Fruit fly (Drosophila melanogaster) whole organism, embryonic: Measurements from ENCODE around the gene CG32720.
A peak's percentile ranks its signal among the peaks of the same experiment; 100 is the strongest.

ENCODE experiments used
- BEAF-32 ChIP-seq: fragments of 200-800 bp; sonication (Bioruptor generic); optimal IDR thresholded peaks from 3 replicates; lab custom pipeline; 2017; ENCODE audit warnings: missing biosample characterization, missing genetic modification characterization, mild to moderate bottlenecking, moderate library complexity, missing genetic modification reagents
- CG10654 ChIP-seq: fragments of 200-800 bp; sonication (Bioruptor generic); optimal IDR thresholded peaks from 2 replicates; lab custom pipeline; 2016; ENCODE audit warnings: missing biosample characterization, missing genetic modification characterization
- CG12391 ChIP-seq: fragments of 200-800 bp; sonication (Bioruptor generic); optimal IDR thresholded peaks from 3 replicates; lab custom pipeline; 2018; ENCODE audit warnings: missing biosample characterization, mild to moderate bottlenecking, missing genetic modification characterization, moderate library complexity
- CG12659 ChIP-seq: fragments of 200-800 bp; sonication (Bioruptor generic); optimal IDR thresholded peaks from 3 replicates; lab custom pipeline; 2017; ENCODE audit warnings: mild to moderate bottlenecking, missing biosample characterization, missing genetic modification reagents, missing genetic modification characterization
- CG15601 ChIP-seq: fragments of 200-800 bp; sonication (Bioruptor generic); optimal IDR thresholded peaks from 3 replicates; lab custom pipeline; 2019; ENCODE audit warnings: missing biosample characterization, mild to moderate bottlenecking, missing genetic modification characterization, moderate library complexity
- CG15696 ChIP-seq: fragments of 200-800 bp; sonication (Bioruptor generic); optimal IDR thresholded peaks from 2 replicates; lab custom pipeline; 2019; ENCODE audit warnings: missing biosample characterization, mild to moderate bottlenecking, missing genetic modification characterization, moderate library complexity
- CG1647 ChIP-seq: fragments of 200-800 bp; sonication (Bioruptor generic); optimal IDR thresholded peaks from 3 replicates; lab custom pipeline; 2016; ENCODE audit warnings: missing biosample characterization, missing genetic modification characterization
- CG17328 ChIP-seq: fragments of 200-800 bp; sonication (Bioruptor generic); IDR thresholded peaks from 2 replicates; pipeline ENCODE4 v1.3.6; 2022; ENCODE audit warnings: missing biosample characterization, missing genetic modification characterization
- CG18011 ChIP-seq: fragments of 200-800 bp; sonication (Bioruptor generic); optimal IDR thresholded peaks from 2 replicates; lab custom pipeline; 2017; ENCODE audit warnings: missing biosample characterization, missing genetic modification characterization, mild to moderate bottlenecking, moderate library complexity, missing genotype
- CG18619 ChIP-seq: fragments of 200-800 bp; sonication (Bioruptor generic); optimal IDR thresholded peaks from 3 replicates; lab custom pipeline; 2017; ENCODE audit warnings: missing biosample characterization, mild to moderate bottlenecking, missing genetic modification characterization
- CG31388 ChIP-seq: fragments of 200-800 bp; sonication (Bioruptor generic); optimal IDR thresholded peaks from 2 replicates; lab custom pipeline; 2016; ENCODE audit warnings: missing biosample characterization, missing genetic modification characterization
- CG34376 ChIP-seq: fragments of 200-800 bp; sonication (Bioruptor generic); optimal IDR thresholded peaks from 2 replicates; lab custom pipeline; 2018; ENCODE audit warnings: missing biosample characterization, mild to moderate bottlenecking, missing genetic modification characterization
- CG3995 ChIP-seq: fragments of 200-800 bp; sonication (Bioruptor generic); optimal IDR thresholded peaks from 3 replicates; lab custom pipeline; 2016; ENCODE audit warnings: missing biosample characterization, missing genetic modification characterization
- CG6254 ChIP-seq: fragments of 200-800 bp; sonication (Bioruptor generic); optimal IDR thresholded peaks from 3 replicates; lab custom pipeline; 2017; ENCODE audit warnings: mild to moderate bottlenecking, missing biosample characterization, missing genetic modification reagents, missing genetic modification characterization
- CG7271 ChIP-seq: fragments of 200-800 bp; sonication (Bioruptor generic); optimal IDR thresholded peaks from 2 replicates; lab custom pipeline; 2018; ENCODE audit warnings: missing biosample characterization, mild to moderate bottlenecking, missing genetic modification characterization, moderate library complexity
- CG9437 ChIP-seq: fragments of 200-800 bp; sonication (Bioruptor generic); optimal IDR thresholded peaks from 2 replicates; lab custom pipeline; 2018; ENCODE audit warnings: missing biosample characterization, mild to moderate bottlenecking, missing genetic modification characterization
- CG9876 ChIP-seq: fragments of 200-800 bp; sonication (Bioruptor generic); optimal IDR thresholded peaks from 2 replicates; lab custom pipeline; 2016; ENCODE audit warnings: missing biosample characterization, missing genetic modification characterization
- Camta ChIP-seq: fragments of 200-800 bp; sonication (Bioruptor generic); optimal IDR thresholded peaks from 2 replicates; lab custom pipeline; 2016; ENCODE audit warnings: missing biosample characterization, missing genetic modification characterization
- Doc2 ChIP-seq: fragments of 200-800 bp; sonication (Bioruptor generic); IDR thresholded peaks from 2 replicates; pipeline ENCODE4 v1.3.6; 2022; ENCODE audit warnings: missing biosample characterization, missing genetic modification characterization
- HmgD ChIP-seq: fragments of 200-800 bp; sonication (Bioruptor generic); optimal IDR thresholded peaks from 3 replicates; lab custom pipeline; 2016; ENCODE audit warnings: missing biosample characterization, missing genetic modification characterization
- HmgZ ChIP-seq: fragments of 200-800 bp; sonication (Bioruptor generic); optimal IDR thresholded peaks from 2 replicates; lab custom pipeline; 2018; ENCODE audit warnings: missing biosample characterization, mild to moderate bottlenecking, missing genetic modification characterization
- Med ChIP-seq: fragments of 200-800 bp; sonication (Bioruptor generic); peaks from one replicate; lab custom pipeline; 2016; ENCODE audit warnings: missing biosample characterization, missing genetic modification characterization, mild to moderate bottlenecking, inconsistent platforms, moderate library complexity
- NK7.1 ChIP-seq: fragments of 200-800 bp; sonication (Bioruptor generic); optimal IDR thresholded peaks from 3 replicates; lab custom pipeline; 2016; ENCODE audit warnings: missing biosample characterization, missing genetic modification characterization
- Rx ChIP-seq: fragments of 200-800 bp; sonication (Bioruptor generic); IDR thresholded peaks from 2 replicates; pipeline ENCODE4 v1.3.6; 2022; ENCODE audit warnings: missing biosample characterization, missing genetic modification characterization
- Spps ChIP-seq: fragments of 200-800 bp; sonication (Bioruptor generic); optimal IDR thresholded peaks from 2 replicates; lab custom pipeline; 2018; ENCODE audit warnings: missing biosample characterization, mild to moderate bottlenecking, missing genetic modification characterization
- ab ChIP-seq: fragments of 200-800 bp; sonication (Bioruptor generic); optimal IDR thresholded peaks from 2 replicates; lab custom pipeline; 2016; ENCODE audit warnings: missing biosample characterization, missing genetic modification characterization
- ase ChIP-seq: fragments of 200-800 bp; sonication (Bioruptor generic); IDR thresholded peaks from 3 replicates; pipeline ENCODE4 v1.3.6; 2022; ENCODE audit warnings: missing biosample characterization, missing genetic modification characterization
- cas ChIP-seq: fragments of 200-800 bp; sonication (Bioruptor generic); IDR thresholded peaks from 2 replicates; pipeline ENCODE4 v1.3.6; 2022; ENCODE audit warnings: missing biosample characterization, missing genetic modification characterization
- chm ChIP-seq: fragments of 200-800 bp; sonication (Bioruptor generic); IDR thresholded peaks from 2 replicates; pipeline ENCODE4 v1.3.6; 2022; ENCODE audit warnings: missing biosample characterization, missing genetic modification characterization
- dimm ChIP-seq: fragments of 200-800 bp; sonication (Bioruptor generic); IDR thresholded peaks from 2 replicates; pipeline ENCODE4 v1.3.6; 2022; ENCODE audit warnings: missing biosample characterization, missing genetic modification characterization
- dmrt11E ChIP-seq: fragments of 200-800 bp; sonication (Bioruptor generic); optimal IDR thresholded peaks from 3 replicates; lab custom pipeline; 2018; ENCODE audit warnings: missing biosample characterization, mild to moderate bottlenecking, missing genetic modification characterization, moderate library complexity
- fd102C ChIP-seq: fragments of 200-800 bp; sonication (Bioruptor generic); optimal IDR thresholded peaks from 2 replicates; lab custom pipeline; 2018; ENCODE audit warnings: missing biosample characterization, mild to moderate bottlenecking, missing genetic modification characterization, moderate library complexity
- fd3F ChIP-seq: fragments of 200-800 bp; sonication (Bioruptor generic); optimal IDR thresholded peaks from 2 replicates; lab custom pipeline; 2018; ENCODE audit warnings: missing biosample characterization, mild to moderate bottlenecking, missing genetic modification characterization, moderate library complexity
- gce ChIP-seq: fragments of 200-800 bp; sonication (Bioruptor generic); IDR thresholded peaks from 3 replicates; pipeline ENCODE4 v1.3.6; 2022; ENCODE audit warnings: missing biosample characterization, missing genetic modification characterization
- h ChIP-seq: fragments of >200 bp; optimal IDR thresholded peaks from 2 replicates; lab custom pipeline; 2017
- hb ChIP-seq: fragments of 200-800 bp; sonication (Bioruptor generic); IDR thresholded peaks from 3 replicates; pipeline ENCODE4 v1.3.6; 2022; ENCODE audit warnings: missing biosample characterization, missing genetic modification characterization; ENCODE audit not compliant: partially characterized antibody
- hbn ChIP-seq: fragments of 200-800 bp; sonication (Bioruptor generic); IDR thresholded peaks from 2 replicates; pipeline ENCODE4 v1.3.6; 2022; ENCODE audit warnings: missing biosample characterization, missing genetic modification characterization; ENCODE audit not compliant: partially characterized antibody
- mam ChIP-seq: fragments of 200-800 bp; sonication (Bioruptor generic); optimal IDR thresholded peaks from 3 replicates; lab custom pipeline; 2016; ENCODE audit warnings: missing biosample characterization, missing genetic modification characterization
- pzg ChIP-seq: fragments of 200-800 bp; sonication (Bioruptor generic); optimal IDR thresholded peaks from 3 replicates; lab custom pipeline; 2018; ENCODE audit warnings: missing biosample characterization, mild to moderate bottlenecking, missing genetic modification characterization, moderate library complexity
- rib ChIP-seq: fragments of 200-800 bp; sonication (Bioruptor generic); IDR thresholded peaks from 2 replicates; pipeline ENCODE4 v1.3.6; 2022; ENCODE audit warnings: missing biosample characterization, missing genetic modification characterization
- salm ChIP-seq: fragments of 200-800 bp; sonication (Bioruptor generic); optimal IDR thresholded peaks from 2 replicates; lab custom pipeline; 2018; ENCODE audit warnings: missing biosample characterization, mild to moderate bottlenecking, missing genetic modification characterization
- sc ChIP-seq, 3 experiments: fragments of >200 bp in 2 of 3; fragments of 200-800 bp in 1 of 3; sonication (Bioruptor generic) in 1 of 3; optimal IDR thresholded peaks; 2 replicates in 2 of 3; 3 replicates in 1 of 3; lab custom pipeline; 2017; ENCODE audit warnings: mild to moderate bottlenecking in 1 of 3, missing biosample characterization in 1 of 3, missing genetic modification characterization in 1 of 3, missing genetic modification reagents in 1 of 3
- schlank ChIP-seq: fragments of 200-800 bp; sonication (Bioruptor generic); optimal IDR thresholded peaks from 2 replicates; lab custom pipeline; 2018; ENCODE audit warnings: missing biosample characterization, mild to moderate bottlenecking, missing genetic modification characterization
- sim ChIP-seq: fragments of 200-800 bp; sonication (Bioruptor generic); IDR thresholded peaks from 2 replicates; pipeline ENCODE4 v1.3.6; 2022; ENCODE audit warnings: missing biosample characterization, missing genetic modification characterization
- ssp ChIP-seq: fragments of 200-800 bp; sonication (Bioruptor generic); IDR thresholded peaks from 2 replicates; pipeline ENCODE4 v1.3.6; 2022; ENCODE audit warnings: missing biosample characterization, missing genetic modification characterization
- tio ChIP-seq: fragments of 200-800 bp; sonication (Bioruptor generic); optimal IDR thresholded peaks from 2 replicates; lab custom pipeline; 2017; ENCODE audit warnings: missing biosample characterization, missing genetic modification characterization, inconsistent platforms
- trh ChIP-seq: fragments of 200-800 bp; sonication (Bioruptor generic); optimal IDR thresholded peaks from 2 replicates; lab custom pipeline; 2016; ENCODE audit warnings: missing biosample characterization, missing genetic modification characterization
- ttk ChIP-seq: fragments of 200-800 bp; sonication (Bioruptor generic); IDR thresholded peaks from 2 replicates; pipeline ENCODE4 v2.1.2; 2022; ENCODE audit warnings: missing biosample characterization, missing genetic modification characterization
- usp ChIP-seq: fragments of >200 bp; optimal IDR thresholded peaks from 2 replicates; lab custom pipeline; 2017; ENCODE audit warnings: missing biosample characterization, missing genetic modification characterization
- wor ChIP-seq: fragments of 200-800 bp; sonication (Bioruptor generic); IDR thresholded peaks from 2 replicates; pipeline ENCODE4 v1.3.6; 2022; ENCODE audit warnings: missing biosample characterization, missing genetic modification characterization
- zf30C ChIP-seq: fragments of 200-800 bp; sonication (Bioruptor generic); optimal IDR thresholded peaks from 3 replicates; lab custom pipeline; 2018; ENCODE audit warnings: missing biosample characterization, mild to moderate bottlenecking, missing genetic modification characterization
- zfh2 ChIP-seq: fragments of 200-800 bp; sonication (Bioruptor generic); optimal IDR thresholded peaks from 2 replicates; lab custom pipeline; 2016; ENCODE audit warnings: missing biosample characterization, missing genetic modification characterization

CG32720 gene

DNA sequence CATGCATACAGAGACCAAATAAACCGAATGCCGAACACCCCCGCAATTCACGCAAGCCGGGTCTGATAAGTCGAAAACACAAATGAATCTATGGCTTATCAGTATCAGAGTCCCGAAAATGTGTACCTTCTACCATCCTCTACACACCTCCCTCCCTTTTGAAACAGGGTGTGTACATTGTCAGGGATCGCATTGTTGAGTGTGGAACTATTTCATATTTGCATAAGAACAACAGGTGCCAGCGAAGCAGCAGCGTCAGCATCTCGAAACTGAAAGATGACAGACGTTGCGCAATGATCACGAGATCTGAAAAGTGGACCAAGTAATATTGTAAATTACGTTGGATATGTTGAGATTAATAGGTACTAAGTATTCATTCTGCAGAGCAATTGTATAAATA lies 43.1 kb upstream of the CG32720 start (continued):
- TF ChIP-seq CG15601 (tag; lab: Kevin White, UChicago) (no peak), Spps (tag; lab: Kevin White, UChicago) (no peak), chm (GFP tag; lab: Robert Waterston, UW) (peak; percentile 32; the same call in 1 of the 2 replicates), ssp (GFP tag; lab: Robert Waterston, UW) (no peak), fd3F (GFP tag; lab: Kevin White, UChicago) (no peak), trh (GFP tag; lab: Kevin White, UChicago) (peak; percentile 3), sim (GFP tag; lab: Robert Waterston, UW) (no peak), pzg (GFP tag; lab: Kevin White, UChicago) (no peak), rib (GFP tag; lab: Robert Waterston, UW) (no peak), CG18011 (no peak), CG9876 (GFP tag; lab: Kevin White, UChicago) (no peak), dmrt11E (tag; lab: Kevin White, UChicago) (peak; percentile 9), NK7.1 (no peak), Rx (GFP tag; lab: Robert Waterston, UW) (no peak; the same call in 1 of the 2 replicates), CG34376 (no peak), gce (GFP tag; lab: Robert Waterston, UW) (no peak), cas (GFP tag; lab: Robert Waterston, UW) (no peak), CG15696 (tag; lab: Kevin White, UChicago) (peak; percentile 52), CG7271 (tag; lab: Kevin White, UChicago) (no peak), HmgD (GFP tag; lab: Kevin White, UChicago) (no peak), CG6254 (peak; percentile 41), schlank (tag; lab: Kevin White, UChicago) (no peak), CG1647 (no peak), dimm (GFP tag; lab: Robert Waterston, UW) (no peak), Camta (GFP tag; lab: Kevin White, UChicago) (peak; percentile 9), wor (no peak), fd102C (GFP tag; lab: Kevin White, UChicago) (peak; percentile 70), CG10654 (no peak), usp (GFP tag; lab: Kevin White, UChicago) (no peak), ase (GFP tag; lab: Robert Waterston, UW) (no peak), BEAF-32 (GFP tag; lab: Kevin White, UChicago) (no peak), salm (tag; lab: Kevin White, UChicago) (no peak), Med (GFP tag; lab: Kevin White, UChicago) (peak; percentile 76), tio (GFP tag; lab: Kevin White, UChicago) (peak; percentile 23), CG9437 (GFP tag; lab: Kevin White, UChicago) (no peak), CG17328 (GFP tag; lab: Robert Waterston, UW) (no peak), CG31388 (GFP tag; lab: Kevin White, UChicago) (no peak), CG18619 (no peak), Doc2 (GFP tag; lab: Robert Waterston, UW) (no peak), sc (optimal IDR thresholded peaks at IDR 0.05; lab: Kevin White, UChicago) (no peak), sc (GFP tag; optimal IDR thresholded peaks at IDR 0.05; lab: Kevin White, UChicago) (peak; percentile 28), hbn (no peak), CG12659 (GFP tag; lab: Kevin White, UChicago) (no peak), CG12391 (tag; lab: Kevin White, UChicago) (no peak), hb (GFP tag; lab: Robert Waterston, UW) (no peak), zfh2 (GFP tag; lab: Kevin White, UChicago) (no peak), CG3995 (GFP tag; lab: Kevin White, UChicago) (no peak), h (lab: Kevin White, UChicago) (no peak), ab (GFP tag; lab: Kevin White, UChicago) (no peak), mam (GFP tag; lab: Kevin White, UChicago) (no peak), ttk (GFP tag; lab: Robert Waterston, UW) (no peak), HmgZ (tag; lab: Kevin White, UChicago) (no peak), zf30C (no peak)
